Fruit fly (Drosophila melanogaster) whole organism, adult: ENCODE results near the gene CG17219.

ENCODE experiments used
- CG11617 ChIP-seq: fragments of 200-800 bp; sonication (Bioruptor generic); optimal IDR thresholded peaks from 2 replicates; lab custom pipeline; 2017; ENCODE audit warnings: mild to moderate bottlenecking, missing biosample characterization, missing genetic modification reagents, missing genetic modification characterization
- CG12768 ChIP-seq: fragments of 200-800 bp; sonication (Bioruptor generic); optimal IDR thresholded peaks from 2 replicates; lab custom pipeline; 2017; ENCODE audit warnings: missing biosample characterization, missing genetic modification characterization, mild to moderate bottlenecking, moderate library complexity, missing genetic modification reagents
- CG14711 ChIP-seq: fragments of 200-800 bp; sonication (Bioruptor generic); optimal IDR thresholded peaks from 2 replicates; lab custom pipeline; 2018; ENCODE audit warnings: missing biosample characterization, mild to moderate bottlenecking, missing genetic modification characterization, moderate library complexity
- CG1620 ChIP-seq: fragments of 200-800 bp; sonication (Bioruptor generic); optimal IDR thresholded peaks from 2 replicates; lab custom pipeline; 2016; ENCODE audit warnings: missing biosample characterization, missing genetic modification characterization
- CG33017 ChIP-seq: fragments of 200-800 bp; sonication (Bioruptor generic); optimal IDR thresholded peaks from 2 replicates; lab custom pipeline; 2018; ENCODE audit warnings: missing biosample characterization, mild to moderate bottlenecking, missing genetic modification characterization, moderate library complexity
- CG5204 ChIP-seq: fragments of 200-800 bp; sonication (Bioruptor generic); optimal IDR thresholded peaks from 2 replicates; lab custom pipeline; 2016; ENCODE audit warnings: missing biosample characterization, missing genetic modification characterization
- CG7045 ChIP-seq: fragments of 200-800 bp; sonication (Bioruptor generic); optimal IDR thresholded peaks from 2 replicates; lab custom pipeline; 2017; ENCODE audit warnings: missing biosample characterization, mild to moderate bottlenecking, missing genetic modification characterization
- CG7101 ChIP-seq: fragments of 200-800 bp; sonication (Bioruptor generic); optimal IDR thresholded peaks from 2 replicates; lab custom pipeline; 2018; ENCODE audit warnings: missing biosample characterization, mild to moderate bottlenecking, missing genetic modification characterization, moderate library complexity
- Clk ChIP-seq: fragments of 200-800 bp; sonication (Bioruptor generic); optimal IDR thresholded peaks from 2 replicates; lab custom pipeline; 2017; ENCODE audit warnings: missing biosample characterization, missing genetic modification characterization
- Crg-1 ChIP-seq: fragments of 200-800 bp; sonication (Bioruptor generic); optimal IDR thresholded peaks from 2 replicates; lab custom pipeline; 2016; ENCODE audit warnings: missing biosample characterization, missing genetic modification characterization
- Hr96 ChIP-seq: fragments of 200-800 bp; sonication (Bioruptor generic); optimal IDR thresholded peaks from 2 replicates; lab custom pipeline; 2016; ENCODE audit warnings: missing biosample characterization, missing genetic modification characterization
- Mnt ChIP-seq: fragments of 200-800 bp; sonication (Bioruptor generic); optimal IDR thresholded peaks from 2 replicates; lab custom pipeline; 2016; ENCODE audit warnings: missing biosample characterization, mild to moderate bottlenecking, missing genetic modification characterization
- bab1 ChIP-seq: fragments of 200-800 bp; sonication (Bioruptor generic); optimal IDR thresholded peaks from 3 replicates; lab custom pipeline; 2019; ENCODE audit warnings: missing biosample characterization, mild to moderate bottlenecking, missing genetic modification characterization, moderate library complexity
- cic ChIP-seq: fragments of 200-800 bp; sonication (Bioruptor generic); optimal IDR thresholded peaks from 2 replicates; lab custom pipeline; 2017; ENCODE audit warnings: missing biosample characterization, mild to moderate bottlenecking, missing genetic modification characterization, moderate library complexity
- cnc ChIP-seq, 2 experiments: fragments of >200 bp; optimal IDR thresholded peaks; 2 replicates each; lab custom pipeline; 2017
- kay ChIP-seq: fragments of 200-800 bp; sonication (Bioruptor generic); peaks from one replicate; lab custom pipeline; 2016; ENCODE audit warnings: missing biosample characterization, missing genetic modification characterization, borderline replicate concordance
- ovo ChIP-seq: fragments of 200-800 bp; sonication (Bioruptor generic); optimal IDR thresholded peaks from 2 replicates; lab custom pipeline; 2016; ENCODE audit warnings: missing biosample characterization, missing genetic modification characterization
- pad ChIP-seq: fragments of 200-800 bp; sonication (Bioruptor generic); optimal IDR thresholded peaks from 3 replicates; lab custom pipeline; 2017; ENCODE audit warnings: missing biosample characterization, missing genetic modification characterization, mild to moderate bottlenecking, moderate library complexity, missing genetic modification reagents
- tj ChIP-seq: fragments of 200-800 bp; sonication (Bioruptor generic); optimal IDR thresholded peaks from 3 replicates; lab custom pipeline; 2017; ENCODE audit warnings: missing biosample characterization, mild to moderate bottlenecking, missing genetic modification characterization, moderate library complexity
- toe ChIP-seq: fragments of 200-800 bp; sonication (Bioruptor generic); optimal IDR thresholded peaks from 2 replicates; lab custom pipeline; 2016; ENCODE audit warnings: missing biosample characterization, missing genetic modification characterization

Gene CG17219

DNA sequence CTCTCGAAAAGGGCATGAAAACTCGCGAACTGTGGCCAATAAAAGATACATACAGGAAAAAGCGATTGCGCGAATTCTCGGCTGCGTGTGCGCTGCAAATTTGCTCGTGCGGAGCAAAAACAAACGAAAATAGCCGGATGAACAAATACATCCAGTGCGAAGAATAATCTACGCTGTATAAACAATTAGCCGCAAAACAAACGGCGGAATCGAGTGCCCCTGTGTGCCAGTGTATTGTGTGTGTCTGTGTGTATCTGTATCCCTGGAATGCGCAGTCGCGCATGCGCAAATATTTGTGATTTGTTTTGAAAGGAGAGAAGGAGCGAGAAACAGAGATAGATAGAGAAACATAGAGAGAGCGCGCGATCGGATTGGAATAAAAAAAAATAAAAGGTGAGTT lies 29.4 kb upstream of the CG17219 start:
- TF ChIP-seq kay (GFP tag; lab: Kevin White, UChicago) (no peak), pad (GFP tag; lab: Kevin White, UChicago) (no peak), CG5204 (no peak), bab1 (no peak), toe (GFP tag; lab: Kevin White, UChicago) (no peak), CG33017 (tag; lab: Kevin White, UChicago) (no peak), Clk (no peak), Crg-1 (GFP tag; lab: Kevin White, UChicago) (no peak), CG11617 (GFP tag; lab: Kevin White, UChicago) (no peak), CG12768 (GFP tag; lab: Kevin White, UChicago) (no peak), cic (GFP tag; lab: Kevin White, UChicago) (no peak), CG7045 (no peak), CG1620 (GFP tag; lab: Kevin White, UChicago) (no peak), cnc (optimal IDR thresholded peaks at IDR 0.05; lab: Kevin White, UChicago) (no peak), Hr96 (GFP tag; lab: Kevin White, UChicago) (no peak)

- no peak for TF ChIP-seq cic (GFP tag; lab: Kevin White, UChicago)
- no peak for TF ChIP-seq kay (GFP tag; lab: Kevin White, UChicago)
- no peak for TF ChIP-seq CG1620 (GFP tag; lab: Kevin White, UChicago)
- TF ChIP-seq pad (GFP tag; lab: Kevin White, UChicago), result no peak
- TF ChIP-seq CG7101, result no peak
- TF ChIP-seq cnc (optimal IDR thresholded peaks at IDR 0.05; lab: Kevin White, UChicago), result no peak
- no peak for TF ChIP-seq Crg-1 (GFP tag; lab: Kevin White, UChicago)
- TF ChIP-seq CG5204, result no peak
- no peak for TF ChIP-seq CG33017 (tag; lab: Kevin White, UChicago)
- TF ChIP-seq Mnt, result no peak
- no peak for TF ChIP-seq toe (GFP tag; lab: Kevin White, UChicago)
- TF ChIP-seq Clk, result no peak
- no peak for TF ChIP-seq tj (GFP tag; lab: Kevin White, UChicago)
These were observed 28.5 kb upstream of the CG17219 start for dm6 chr2L:3000517-3000934.

dm6 chr2L:3001953-3002352 lies 27.1 kb upstream of the CG17219 start:
- TF ChIP-seq Crg-1 (GFP tag; lab: Kevin White, UChicago) (no peak), pad (GFP tag; lab: Kevin White, UChicago) (no peak), tj (GFP tag; lab: Kevin White, UChicago) (no peak), kay (GFP tag; lab: Kevin White, UChicago) (no peak), toe (GFP tag; lab: Kevin White, UChicago) (no peak), CG7101 (no peak), cic (GFP tag; lab: Kevin White, UChicago) (no peak), bab1 (no peak), Mnt (no peak), CG33017 (tag; lab: Kevin White, UChicago) (no peak), ovo (no peak), CG1620 (GFP tag; lab: Kevin White, UChicago) (no peak), Clk (no peak), cnc (optimal IDR thresholded peaks at IDR 0.05; lab: Kevin White, UChicago) (no peak), Hr96 (GFP tag; lab: Kevin White, UChicago) (no peak), CG5204 (no peak), CG12768 (GFP tag; lab: Kevin White, UChicago) (no peak), CG14711 (tag; lab: Kevin White, UChicago) (no peak), CG11617 (GFP tag; lab: Kevin White, UChicago) (no peak), CG7045 (no peak)

- TF ChIP-seq Crg-1 (GFP tag; lab: Kevin White, UChicago) (no peak), cnc (optimal IDR thresholded peaks at IDR 0.05; lab: Kevin White, UChicago) (no peak), CG12768 (GFP tag; lab: Kevin White, UChicago) (no peak), cic (GFP tag; lab: Kevin White, UChicago) (no peak), ovo (no peak), tj (GFP tag; lab: Kevin White, UChicago) (no peak), CG11617 (GFP tag; lab: Kevin White, UChicago) (no peak), Clk (no peak), bab1 (no peak), CG33017 (tag; lab: Kevin White, UChicago) (no peak), CG5204 (no peak), pad (GFP tag; lab: Kevin White, UChicago) (no peak), Mnt (no peak), Hr96 (GFP tag; lab: Kevin White, UChicago) (no peak), CG1620 (GFP tag; lab: Kevin White, UChicago) (no peak)
These were observed 25.7 kb upstream of the CG17219 start for dm6 chr2L:3003399-3003798.

- TF ChIP-seq CG5204 (no peak), toe (GFP tag; lab: Kevin White, UChicago) (no peak), cic (GFP tag; lab: Kevin White, UChicago) (no peak), pad (GFP tag; lab: Kevin White, UChicago) (no peak), CG1620 (GFP tag; lab: Kevin White, UChicago) (no peak), Crg-1 (GFP tag; lab: Kevin White, UChicago) (no peak), kay (GFP tag; lab: Kevin White, UChicago) (no peak)
These were observed 24.5 kb upstream of the CG17219 start for dm6 chr2L:3004601-3005000.

- TF ChIP-seq CG11617 (GFP tag; lab: Kevin White, UChicago) (no peak), CG1620 (GFP tag; lab: Kevin White, UChicago) (no peak), kay (GFP tag; lab: Kevin White, UChicago) (no peak), Hr96 (GFP tag; lab: Kevin White, UChicago) (no peak), cnc (optimal IDR thresholded peaks at IDR 0.05; lab: Kevin White, UChicago) (no peak), CG7101 (no peak), bab1 (no peak), cic (GFP tag; lab: Kevin White, UChicago) (no peak), CG14711 (tag; lab: Kevin White, UChicago) (no peak)
These were observed 23.6 kb upstream of the CG17219 start for dm6 chr2L:3005483-3005882.
